Fruit fly (Drosophila melanogaster): ENCODE measurements around the gene CG15011.

CG15011 gene

DNA sequence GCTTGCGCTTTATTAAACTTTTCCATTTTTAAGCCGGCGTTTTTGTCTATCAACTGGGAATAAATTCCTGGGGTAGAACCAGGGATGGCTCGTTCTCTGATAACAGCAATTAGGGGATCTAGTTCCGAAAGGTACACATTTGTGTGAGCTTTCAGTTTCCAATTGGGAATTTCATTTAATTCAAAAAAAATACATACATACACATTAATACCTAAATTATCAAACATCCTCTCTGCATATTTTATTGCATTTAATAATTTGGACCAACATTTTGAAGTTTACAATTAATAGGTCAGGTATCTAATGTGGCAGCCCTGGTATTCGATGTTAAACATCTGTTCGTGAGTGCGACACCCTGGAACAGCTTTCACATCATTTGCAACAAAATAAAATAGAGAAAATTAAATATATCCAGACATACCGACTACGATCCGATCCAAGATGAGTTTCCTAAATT, at the start of gene CG15011, which contains the start of gene CG1309:
Gene CG15011, minus strand, starts transcription at position 51 of the 457 bp plus-strand sequence.
Gene CG1309, plus strand, starts transcription at position 329 of the 457 bp plus-strand sequence.
- TF ChIP-seq net (GFP tag; optimal IDR thresholded peaks at IDR 0.05), result peak; percentile 60
- TF ChIP-seq ss (GFP tag; optimal IDR thresholded peaks at IDR 0.05), result peak; percentile 49 to 75
- TF ChIP-seq CG11294 (GFP tag; IDR thresholded peaks at IDR 0.05), result no peak
- peak; percentile 86 for TF ChIP-seq dsx (GFP tag; optimal IDR thresholded peaks at IDR 0.05; ENCODE audit: poor library complexity, severe bottlenecking)
- peak; percentile 68 for TF ChIP-seq CG11902 (GFP tag; optimal IDR thresholded peaks at IDR 0.05)
- TF ChIP-seq salr (GFP tag; optimal IDR thresholded peaks at IDR 0.05), result peak; percentile 41 to 47
- TF ChIP-seq CG6854 (GFP tag; optimal IDR thresholded peaks at IDR 0.05), result peak; percentile 1
- peak; percentile 63; the same call in 2 of the 3 replicates for TF ChIP-seq eg (GFP tag; IDR thresholded peaks at IDR 0.05)
- TF ChIP-seq CG8632 (GFP tag; optimal IDR thresholded peaks at IDR 0.05), result peak; percentile 69
- TF ChIP-seq fd85E (GFP tag; optimal IDR thresholded peaks at IDR 0.05), result no peak
- peak; percentile 83 for TF ChIP-seq Met (GFP tag; optimal IDR thresholded peaks at IDR 0.05)
- TF ChIP-seq CG11762 (GFP tag; optimal IDR thresholded peaks at IDR 0.05; ENCODE audit: insufficient read depth), result peak; percentile 55
- TF ChIP-seq esn (GFP tag; optimal IDR thresholded peaks at IDR 0.05), result peak; percentile 89
- TF ChIP-seq spab (GFP tag; optimal IDR thresholded peaks at IDR 0.05), result no peak
- TF ChIP-seq Ets96B (tag; optimal IDR thresholded peaks at IDR 0.05), result peak; percentile 79
- TF ChIP-seq CG1621 (tag; optimal IDR thresholded peaks at IDR 0.05), result peak; percentile 51
- peak; percentile 69 for TF ChIP-seq fkh (GFP tag; optimal IDR thresholded peaks at IDR 0.05)
- TF ChIP-seq Sox15 (GFP tag; optimal IDR thresholded peaks at IDR 0.05), result peak; percentile 70
- TF ChIP-seq CG31627 (GFP tag; optimal IDR thresholded peaks at IDR 0.05), result peak; percentile 89
- no peak for TF ChIP-seq CG4318 (GFP tag; optimal IDR thresholded peaks at IDR 0.05)
- TF ChIP-seq Hr39 (GFP tag; optimal IDR thresholded peaks at IDR 0.05), result peak; percentile 89
- peak; percentile 83 for TF ChIP-seq CG3919 (GFP tag; optimal IDR thresholded peaks at IDR 0.05)
- TF ChIP-seq Sox14 (GFP tag; optimal IDR thresholded peaks at IDR 0.05), result peak; percentile 86
- TF ChIP-seq Eip78C (GFP tag), result peak; percentile 93
- peak; percentile 67 for TF ChIP-seq CG8319 (GFP tag; optimal IDR thresholded peaks at IDR 0.05)
- TF ChIP-seq CG15336 (GFP tag; IDR thresholded peaks at IDR 0.05), result no peak; the same call in 1 of the 2 replicates
- TF ChIP-seq OdsH (GFP tag; optimal IDR thresholded peaks at IDR 0.05), result peak; percentile 83
- TF ChIP-seq Sox102F (GFP tag; optimal IDR thresholded peaks at IDR 0.05), result no peak
- peak; percentile 76 for TF ChIP-seq CG34406 (GFP tag; optimal IDR thresholded peaks at IDR 0.05)
- TF ChIP-seq Blimp-1 (GFP tag; optimal IDR thresholded peaks at IDR 0.05), result peak; percentile 32
- peak; percentile 7 for TF ChIP-seq Eip93F (GFP tag; optimal IDR thresholded peaks at IDR 0.05)
- no peak for TF ChIP-seq CG6276 (GFP tag; optimal IDR thresholded peaks at IDR 0.05)
- TF ChIP-seq Gug (GFP tag; IDR thresholded peaks at IDR 0.05), result peak; percentile 58; the same call in 1 of the 2 replicates
- peak; percentile 84 for TF ChIP-seq Hr4 (GFP tag; optimal IDR thresholded peaks at IDR 0.05)
- TF ChIP-seq CG6792 (GFP tag; optimal IDR thresholded peaks at IDR 0.05), result peak; percentile 72
- peak; percentile 57 for TF ChIP-seq fd59A (GFP tag; optimal IDR thresholded peaks at IDR 0.05)
- TF ChIP-seq CG3032 (tag; optimal IDR thresholded peaks at IDR 0.05), result peak; percentile 85
- no peak for TF ChIP-seq vri (GFP tag; optimal IDR thresholded peaks at IDR 0.05)
- TF ChIP-seq acj6 (GFP tag; optimal IDR thresholded peaks at IDR 0.05), result peak; percentile 82
- peak; percentile 61 for TF ChIP-seq dac (GFP tag; optimal IDR thresholded peaks at IDR 0.05)
- peak; percentile 34; the same call in 1 of the 3 replicates for TF ChIP-seq CG6163 (GFP tag; IDR thresholded peaks at IDR 0.05)
- peak; percentile 86 for TF ChIP-seq cyc (GFP tag; optimal IDR thresholded peaks at IDR 0.05)
- peak; percentile 66 for TF ChIP-seq CG6808 (GFP tag; optimal IDR thresholded peaks at IDR 0.05)
- TF ChIP-seq lz (GFP tag; optimal IDR thresholded peaks at IDR 0.05), result peak; percentile 85
- peak; percentile 82 for TF ChIP-seq achi (GFP tag; optimal IDR thresholded peaks at IDR 0.05)
- TF ChIP-seq Eip75B (GFP tag; optimal IDR thresholded peaks at IDR 0.05), result peak; percentile 86
- TF ChIP-seq Lpt (GFP tag; optimal IDR thresholded peaks at IDR 0.05), result peak; percentile 65
- TF ChIP-seq CG8119 (GFP tag; IDR thresholded peaks at IDR 0.05), result peak; percentile 33; the same call in 1 of the 3 replicates
- TF ChIP-seq CG7368 (GFP tag; optimal IDR thresholded peaks at IDR 0.05), result peak; percentile 26
- peak; percentile 75 for TF ChIP-seq CG32006 (GFP tag; optimal IDR thresholded peaks at IDR 0.05)
- no peak for TF ChIP-seq CG9139 (GFP tag; optimal IDR thresholded peaks at IDR 0.05)
